Worm (Caenorhabditis elegans) whole organism, young adult: ENCODE data around the gene edg-1.

Source experiments
- B0261.1 ChIP-seq: sonication (generic microtip); optimal IDR thresholded peaks from 2 replicates; lab custom pipeline; 2016; ENCODE audit warnings: mild to moderate bottlenecking, missing genetic modification characterization, moderate library complexity, missing compliant biosample characterization
- F22D6.2 ChIP-seq: sonication (generic microtip); optimal IDR thresholded peaks from 2 replicates; lab custom pipeline; 2016; ENCODE audit warnings: mild to moderate bottlenecking, missing genetic modification characterization, missing compliant biosample characterization
- F23B12.7 ChIP-seq: sonication (generic microtip); optimal IDR thresholded peaks from 2 replicates; lab custom pipeline; 2017; ENCODE audit warnings: missing genetic modification characterization, mild to moderate bottlenecking, missing compliant biosample characterization, antibody characterized with exemption, moderate library complexity; ENCODE audit not compliant: insufficient read depth
- F37B4.10 ChIP-seq: fragments of 200-800 bp; sonication (Bioruptor generic); IDR thresholded peaks from 2 replicates; pipeline ENCODE4 v1.3.6; 2022; ENCODE audit warnings: missing genetic modification characterization, missing compliant biosample characterization
- K11D2.4 ChIP-seq: fragments of 200-800 bp; sonication (Bioruptor generic); IDR thresholded peaks from 2 replicates; pipeline ENCODE4 v1.3.6; 2022; ENCODE audit warnings: missing genetic modification reagents, missing genetic modification characterization, missing compliant biosample characterization
- Y53G8AR.9 ChIP-seq: fragments of 200-800 bp; sonication (Bioruptor generic); conservative IDR thresholded peaks from 2 replicates; pipeline ENCODE4 v1.3.6; 2022; ENCODE audit warnings: missing genetic modification reagents, missing genetic modification characterization, missing compliant biosample characterization
- Y56A3A.18 ChIP-seq: fragments of 200-800 bp; sonication (Bioruptor generic); IDR thresholded peaks from 2 replicates; pipeline ENCODE4 v1.3.6; 2022; ENCODE audit warnings: missing genetic modification reagents, missing genetic modification characterization, missing compliant biosample characterization
- ZK185.1 ChIP-seq: sonication (generic microtip); optimal IDR thresholded peaks from 2 replicates; lab custom pipeline; 2016; ENCODE audit warnings: mild to moderate bottlenecking, missing genetic modification characterization, missing compliant biosample characterization; ENCODE audit not compliant: poor library complexity, severe bottlenecking
- akir-1 ChIP-seq: fragments of 200-800 bp; sonication (Bioruptor generic); optimal IDR thresholded peaks from 2 replicates; lab custom pipeline; 2018; ENCODE audit warnings: mild to moderate bottlenecking, missing genetic modification characterization, moderate library complexity, missing compliant biosample characterization
- aptf-2 ChIP-seq: fragments of 200-800 bp; sonication (Bioruptor generic); conservative IDR thresholded peaks from 2 replicates; pipeline ENCODE4 v1.3.6; 2022; ENCODE audit warnings: missing genetic modification reagents, missing genetic modification characterization, missing compliant biosample characterization
- attf-3 ChIP-seq: fragments of 200-800 bp; sonication (Bioruptor generic); conservative IDR thresholded peaks from 2 replicates; pipeline ENCODE4 v1.3.6; 2022; ENCODE audit warnings: missing genetic modification reagents, missing genetic modification characterization, missing compliant biosample characterization
- attf-5 ChIP-seq: fragments of 200-800 bp; sonication (Bioruptor generic); optimal IDR thresholded peaks from 2 replicates; lab custom pipeline; 2018; ENCODE audit warnings: mild to moderate bottlenecking, missing genetic modification characterization, missing compliant biosample characterization
- attf-6 ChIP-seq: fragments of 200-800 bp; sonication (Bioruptor generic); IDR thresholded peaks from 2 replicates; pipeline ENCODE4 v1.3.6; 2022; ENCODE audit warnings: missing genetic modification reagents, missing genetic modification characterization, missing compliant biosample characterization
- bed-2 ChIP-seq: fragments of 200-800 bp; sonication (Bioruptor generic); IDR thresholded peaks from 2 replicates; pipeline ENCODE4 v1.3.6; 2022; ENCODE audit warnings: missing genetic modification reagents, missing genetic modification characterization, missing compliant biosample characterization
- cebp-1 ChIP-seq, 2 experiments: fragments of 200-800 bp in 1 of 2; sonication (Bioruptor generic) in 1 of 2; sonication (generic microtip) in 1 of 2; IDR thresholded peaks in 1 of 2; optimal IDR thresholded peaks in 1 of 2; 2 replicates each; pipeline versions ENCODE4 v1.3.6 to Lab custom; 2017 to 2022; ENCODE audit warnings: missing compliant biosample characterization in 2 of 2, missing genetic modification characterization in 2 of 2, mild to moderate bottlenecking in 1 of 2, missing genetic modification reagents in 1 of 2, moderate library complexity in 1 of 2
- ceh-100 ChIP-seq: fragments of 200-800 bp; sonication (Bioruptor generic); IDR thresholded peaks from 2 replicates; pipeline ENCODE4 v1.3.6; 2022; ENCODE audit warnings: missing genetic modification reagents, missing genetic modification characterization, missing compliant biosample characterization
- ceh-58 ChIP-seq: fragments of 200-800 bp; sonication (Bioruptor generic); IDR thresholded peaks from 2 replicates; pipeline ENCODE4 v1.3.6; 2022; ENCODE audit warnings: missing genetic modification characterization, missing compliant biosample characterization
- egl-18 ChIP-seq: fragments of 200-800 bp; sonication (Bioruptor generic); IDR thresholded peaks from 2 replicates; pipeline ENCODE4 v1.3.6; 2022; ENCODE audit warnings: missing genetic modification reagents, missing genetic modification characterization, missing compliant biosample characterization
- ekl-4 ChIP-seq: fragments of 200-800 bp; sonication (Bioruptor generic); IDR thresholded peaks from 2 replicates; pipeline ENCODE4 v1.3.6; 2022; ENCODE audit warnings: missing genetic modification reagents, missing genetic modification characterization, missing compliant biosample characterization
- ets-4 ChIP-seq: fragments of 200-800 bp; sonication (Bioruptor generic); optimal IDR thresholded peaks from 2 replicates; lab custom pipeline; 2018; ENCODE audit warnings: mild to moderate bottlenecking, missing genetic modification characterization, missing compliant biosample characterization
- gei-17 ChIP-seq: fragments of 200-800 bp; sonication (Bioruptor generic); optimal IDR thresholded peaks from 2 replicates; lab custom pipeline; 2018; ENCODE audit warnings: mild to moderate bottlenecking, missing genetic modification characterization, missing compliant biosample characterization
- hrde-1 ChIP-seq: sonication (generic microtip); optimal IDR thresholded peaks from 2 replicates; lab custom pipeline; 2016; ENCODE audit warnings: missing genetic modification characterization, mild to moderate bottlenecking, missing compliant biosample characterization, moderate library complexity, missing genotype, missing genetic modification reagents, borderline replicate concordance
- lin-26 ChIP-seq: fragments of 200-800 bp; sonication (Bioruptor generic); IDR thresholded peaks from 2 replicates; pipeline ENCODE4 v1.3.6; 2022; ENCODE audit warnings: missing genetic modification reagents, missing genetic modification characterization, missing compliant biosample characterization
- lin-35 ChIP-seq, 3 experiments: fragments of 150-350 bp in 2 of 3; sonication (generic microtip) in 1 of 3; optimal IDR thresholded peaks; 2 replicates each; lab custom pipeline; 2014 to 2018; ENCODE audit warnings: missing biosample characterization in 3 of 3, missing genetic modification characterization in 3 of 3, missing genetic modification reagents in 3 of 3
- lin-54 ChIP-seq: fragments of 200-800 bp; sonication (Bioruptor generic); optimal IDR thresholded peaks from 2 replicates; lab custom pipeline; 2018; ENCODE audit warnings: mild to moderate bottlenecking, missing genetic modification characterization, missing compliant biosample characterization
- mcd-1 ChIP-seq: fragments of 200-800 bp; sonication (Bioruptor generic); IDR thresholded peaks from 2 replicates; pipeline ENCODE4 v1.3.6; 2022; ENCODE audit warnings: missing genetic modification reagents, missing genetic modification characterization, missing compliant biosample characterization
- mes-4 ChIP-seq: sonication (generic microtip); optimal IDR thresholded peaks from 2 replicates; lab custom pipeline; 2016; ENCODE audit warnings: missing genotype, missing genetic modification characterization, missing compliant biosample characterization
- mxl-1 ChIP-seq: sonication (generic microtip); optimal IDR thresholded peaks from 2 replicates; lab custom pipeline; 2016; ENCODE audit warnings: missing genetic modification characterization, missing compliant biosample characterization
- nfya-2 ChIP-seq: fragments of 200-800 bp; sonication (Bioruptor generic); IDR thresholded peaks from 2 replicates; pipeline ENCODE4 v1.3.6; 2022; ENCODE audit warnings: missing genetic modification reagents, missing genetic modification characterization, missing compliant biosample characterization
- nhr-120 ChIP-seq: fragments of 200-800 bp; sonication (Bioruptor generic); IDR thresholded peaks from 2 replicates; pipeline ENCODE4 v1.3.6; 2022; ENCODE audit warnings: missing genetic modification characterization, missing compliant biosample characterization
- nhr-27 ChIP-seq: fragments of 200-800 bp; sonication (Bioruptor generic); optimal IDR thresholded peaks from 2 replicates; lab custom pipeline; 2018; ENCODE audit warnings: mild to moderate bottlenecking, missing genetic modification characterization, moderate library complexity, missing compliant biosample characterization
- nhr-80 ChIP-seq: sonication (generic microtip); optimal IDR thresholded peaks from 2 replicates; lab custom pipeline; 2016; ENCODE audit warnings: missing genetic modification characterization, missing compliant biosample characterization
- nhr-90 ChIP-seq: sonication (generic microtip); optimal IDR thresholded peaks from 2 replicates; lab custom pipeline; 2016; ENCODE audit warnings: missing genotype, mild to moderate bottlenecking, missing genetic modification characterization, missing compliant biosample characterization
- repo-1 ChIP-seq: sonication (generic microtip); optimal IDR thresholded peaks from 2 replicates; lab custom pipeline; 2017; ENCODE audit warnings: mild to moderate bottlenecking, missing genetic modification characterization, missing compliant biosample characterization
- rpc-1 ChIP-seq, 2 experiments: fragments of 150-350 bp in 1 of 2; sonication (generic microtip) in 1 of 2; optimal IDR thresholded peaks; 2 replicates each; lab custom pipeline; 2014 to 2018; ENCODE audit warnings: missing biosample characterization in 1 of 2, missing genetic modification characterization in 1 of 2, missing genetic modification reagents in 1 of 2, missing genotype in 1 of 2
- sea-2 ChIP-seq: fragments of 200-800 bp; sonication (Bioruptor generic); IDR thresholded peaks from 2 replicates; pipeline ENCODE4 v1.3.6; 2022; ENCODE audit warnings: missing genetic modification characterization, missing compliant biosample characterization
- snpc-3.4 ChIP-seq: sonication (generic microtip); optimal IDR thresholded peaks from 2 replicates; lab custom pipeline; 2017; ENCODE audit warnings: missing genetic modification characterization, mild to moderate bottlenecking, missing compliant biosample characterization, antibody characterized with exemption, moderate library complexity, missing genotype, missing genetic modification reagents
- tlf-1 ChIP-seq: fragments of 200-800 bp; sonication (Bioruptor generic); optimal IDR thresholded peaks from 2 replicates; lab custom pipeline; 2018; ENCODE audit warnings: mild to moderate bottlenecking, missing genetic modification characterization, missing compliant biosample characterization
- zfh-2 ChIP-seq: fragments of 200-800 bp; sonication (Bioruptor generic); conservative IDR thresholded peaks from 2 replicates; pipeline ENCODE4 v1.3.6; 2022; ENCODE audit warnings: missing genetic modification reagents, missing genetic modification characterization, missing compliant biosample characterization
- ztf-18 ChIP-seq: sonication (generic microtip); optimal IDR thresholded peaks from 2 replicates; lab custom pipeline; 2016; ENCODE audit warnings: missing genotype, mild to moderate bottlenecking, missing genetic modification characterization, missing compliant biosample characterization
- ztf-28 ChIP-seq: fragments of 200-800 bp; sonication (Bioruptor generic); IDR thresholded peaks from 2 replicates; pipeline ENCODE4 v1.3.6; 2022; ENCODE audit warnings: missing genetic modification reagents, missing genetic modification characterization, missing compliant biosample characterization
- ztf-6 ChIP-seq: fragments of 200-800 bp; sonication (Bioruptor generic); IDR thresholded peaks from 2 replicates; pipeline ENCODE4 v1.3.6; 2022; ENCODE audit warnings: missing genetic modification reagents, missing genetic modification characterization, missing compliant biosample characterization

Gene edg-1

ce11 chrIV:11306548-11306947 lies 14.1 kb upstream of the edg-1 start, which contains the start of gene B0035.13:
Gene B0035.13, minus strand, starts transcription at chrIV:11306720.
- TF ChIP-seq F22D6.2 (tag; lab: Kevin White, UChicago) (no peak), nhr-80 (tag; lab: Kevin White, UChicago) (peak; percentile 18), B0261.1 (tag; lab: Kevin White, UChicago) (no peak)

DNA sequence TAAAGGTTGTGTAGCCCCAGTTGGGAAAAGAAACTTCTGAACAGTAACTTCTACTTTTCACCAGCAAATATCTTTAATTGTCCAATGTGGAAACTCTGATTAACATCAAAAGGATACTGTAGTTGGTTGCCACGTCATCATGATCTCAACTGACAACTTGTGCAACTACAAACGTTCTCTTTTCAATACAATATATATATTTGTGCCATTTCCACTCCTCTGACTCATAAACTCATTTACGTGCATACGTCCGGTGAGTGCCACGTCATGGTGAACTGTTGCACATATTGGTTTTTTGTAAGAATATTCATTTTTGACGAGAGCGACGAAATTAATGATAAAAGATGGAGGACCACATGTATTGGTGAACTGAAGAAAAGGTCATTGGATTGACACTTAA lies 12.8 kb upstream of the edg-1 start:
- TF ChIP-seq bed-2 (GFP tag; lab: Robert Waterston, UW) (no peak), nhr-120 (no peak), lin-54 (GFP tag; lab: Kevin White, UChicago) (no peak), ets-4 (GFP tag; lab: Kevin White, UChicago) (no peak), attf-3 (GFP tag; lab: Robert Waterston, UW) (no peak)
- TF ChIP-seq, all 124 proteins: peak for 0

DNA sequence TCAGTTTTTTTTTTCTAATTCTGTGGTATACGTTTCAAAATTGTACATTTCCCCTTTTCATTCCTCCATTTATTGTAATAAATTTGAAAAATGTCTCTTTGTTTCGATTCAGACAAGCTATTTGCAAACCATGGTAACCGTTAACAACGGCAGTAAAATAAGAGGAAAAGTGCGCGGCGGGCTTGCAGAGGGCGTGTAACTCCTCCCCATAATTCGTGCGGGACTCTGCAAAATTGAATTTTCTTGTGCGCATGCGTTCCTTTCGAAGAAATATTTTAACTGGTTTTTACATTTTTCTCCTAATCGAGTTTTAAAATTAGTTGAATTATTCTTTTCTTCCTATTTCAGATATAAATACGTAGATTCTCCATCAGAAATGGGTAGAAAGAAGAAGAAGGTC lies 10.0 kb upstream of the edg-1 start, which contains the start of gene znf-207:
znf-207 (plus strand) TSS at position 349 of the 400 bp plus-strand sequence.
- TF ChIP-seq ztf-18 (no peak), nhr-80 (tag; lab: Kevin White, UChicago) (peak; percentile 6), Y56A3A.18 (GFP tag; lab: Robert Waterston, UW) (no peak), F23B12.7 (peak; percentile 49), ZK185.1 (tag; lab: Kevin White, UChicago) (no peak), attf-5 (peak; percentile 49), lin-35 (GFP tag; optimal IDR thresholded peaks at IDR 0.05; lab: Kevin White, UChicago) (peak in 1 of 3 experiments; percentile 25), ceh-100 (GFP tag; lab: Robert Waterston, UW) (peak; percentile 43), cebp-1 (GFP tag; IDR thresholded peaks at IDR 0.05; lab: Robert Waterston, UW) (no peak), cebp-1 (tag; optimal IDR thresholded peaks at IDR 0.05; lab: Kevin White, UChicago) (peak; percentile 44), mcd-1 (0 out of 2 replicates have a peak, but pooled peaks have one; percentile 21)

DNA sequence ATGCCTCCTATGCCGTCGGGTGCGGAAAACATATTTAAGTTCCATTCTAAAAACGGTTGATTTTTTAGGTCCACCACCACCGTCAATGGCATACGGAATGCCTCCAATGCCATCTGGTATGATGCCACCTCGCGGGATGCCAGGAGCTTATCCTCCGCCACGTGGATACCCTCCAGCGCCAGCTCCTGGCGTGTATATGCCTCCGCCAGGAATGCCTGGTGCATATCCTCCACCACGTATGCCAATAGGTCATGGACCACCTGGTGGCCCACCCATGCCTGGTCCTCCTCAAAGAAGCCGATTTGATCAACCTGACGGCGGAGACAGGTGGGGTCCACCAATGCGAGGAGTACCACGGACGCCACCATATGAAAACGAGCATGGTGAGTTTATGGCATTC lies 9.1 kb upstream of the edg-1 start:
- 0 out of 2 replicates have a peak, but pooled peaks have one; percentile 53 for TF ChIP-seq ztf-28 (GFP tag; lab: Robert Waterston, UW)
- TF ChIP-seq nhr-27 = no peak
- no peak for TF ChIP-seq mcd-1
- TF ChIP-seq snpc-3.4 = no peak
- no peak for TF ChIP-seq tlf-1 (GFP tag; lab: Kevin White, UChicago)
- TF ChIP-seq egl-18 (GFP tag; lab: Robert Waterston, UW) = no peak
- peak; percentile 71 for TF ChIP-seq zfh-2 (GFP tag; lab: Robert Waterston, UW)
- TF ChIP-seq lin-26 (GFP tag; lab: Robert Waterston, UW) = peak; percentile 18; the same call in 1 of the 2 replicates
- TF ChIP-seq sea-2 = no peak
- TF ChIP-seq ekl-4 (GFP tag; lab: Robert Waterston, UW) = no peak

DNA sequence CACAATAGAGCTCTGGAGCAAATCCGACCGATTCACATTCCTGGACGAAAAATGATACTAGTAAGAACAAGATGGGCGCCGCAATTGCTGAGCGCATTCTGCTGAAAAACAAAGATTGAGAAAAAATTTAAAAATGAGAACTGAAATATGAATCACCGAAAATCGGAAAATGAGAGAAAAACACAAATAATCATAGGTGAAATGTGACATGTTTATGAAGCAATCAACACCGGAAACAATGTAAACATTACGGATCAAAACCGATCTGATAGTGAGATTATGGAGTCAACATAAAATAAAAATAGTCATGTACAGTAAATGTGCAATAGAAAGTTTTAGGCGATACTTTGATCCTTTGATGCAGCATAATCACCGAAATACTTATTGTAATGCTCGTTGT lies 6.7 kb upstream of the edg-1 start, which contains the start of gene dnj-2:
dnj-2 (minus strand) TSS at position 101 of the 400 bp plus-strand sequence.
- TF ChIP-seq hrde-1 (tag; lab: Kevin White, UChicago) = no peak
- no peak for TF ChIP-seq mxl-1
- no peak for TF ChIP-seq ceh-58 (GFP tag; lab: Robert Waterston, UW)
- TF ChIP-seq nfya-2 (GFP tag; lab: Robert Waterston, UW) = no peak
- no peak for TF ChIP-seq aptf-2 (GFP tag; lab: Robert Waterston, UW)
- no peak for TF ChIP-seq attf-6
- no peak for TF ChIP-seq Y53G8AR.9
- no peak for TF ChIP-seq nhr-90 (tag; lab: Kevin White, UChicago)
- no peak for TF ChIP-seq rpc-1 (optimal IDR thresholded peaks at IDR 0.05; lab: Kevin White, UChicago)
- no peak for TF ChIP-seq rpc-1 (tag; optimal IDR thresholded peaks at IDR 0.05; lab: Kevin White, UChicago)
- no peak for TF ChIP-seq mes-4 (tag; lab: Kevin White, UChicago)
- TF ChIP-seq ztf-6 = no peak
- TF ChIP-seq akir-1 = no peak
- TF ChIP-seq gei-17 (GFP tag; lab: Kevin White, UChicago) = no peak
- no peak for TF ChIP-seq nhr-27
- TF ChIP-seq F37B4.10 = no peak
- no peak for TF ChIP-seq K11D2.4 (GFP tag; lab: Robert Waterston, UW)
- TF ChIP-seq repo-1 (tag; lab: Kevin White, UChicago) = no peak
